Worm (Caenorhabditis elegans): ENCODE data around the gene trxr-2.
A peak's percentile ranks its signal among the peaks of the same experiment; 100 is the strongest.

trxr-2 gene

ce11 chrIII:8873990-8874668, 39.4 kb upstream of the trxr-2 start (continued):
- TF ChIP-seq efl-1 (optimal IDR thresholded peaks at IDR 0.05) = peak; percentile 75 to 76
- peak; percentile 25 to 94 for TF ChIP-seq efl-1 (GFP tag; optimal IDR thresholded peaks at IDR 0.05 in 1 of 2)
- no peak for TF ChIP-seq ceh-8 (GFP tag; optimal IDR thresholded peaks at IDR 0.05)
- TF ChIP-seq fos-1 (tag; optimal IDR thresholded peaks at IDR 0.05) = peak; percentile 72
- TF ChIP-seq swsn-7 (tag; optimal IDR thresholded peaks at IDR 0.05) = peak; percentile 88
- peak; percentile 25 for TF ChIP-seq snpc-4 (tag; optimal IDR thresholded peaks at IDR 0.05)
- TF ChIP-seq unc-98 (GFP tag; IDR thresholded peaks at IDR 0.05) = no peak
- TF ChIP-seq nhr-47 (tag; optimal IDR thresholded peaks at IDR 0.05) = peak; percentile 85
- no peak for TF ChIP-seq sptf-1 (tag; optimal IDR thresholded peaks at IDR 0.05)
- TF ChIP-seq fkh-4 (tag; optimal IDR thresholded peaks at IDR 0.05; ENCODE audit: borderline replicate concordance) = no peak
- TF ChIP-seq hlh-17 (GFP tag; optimal IDR thresholded peaks at IDR 0.05; ENCODE audit: borderline replicate concordance) = no peak
- TF ChIP-seq dpl-1 (GFP tag; optimal IDR thresholded peaks at IDR 0.05) = peak; percentile 43 to 53 (median 51)
- TF ChIP-seq isw-1 (GFP tag; IDR thresholded peaks at IDR 0.05) = peak; percentile 62
- TF ChIP-seq nhr-20 (tag; optimal IDR thresholded peaks at IDR 0.05) = peak; percentile 79
- peak; percentile 84 for TF ChIP-seq tbx-2 (tag; optimal IDR thresholded peaks at IDR 0.05)
- no peak for TF ChIP-seq sup-37 (GFP tag; optimal IDR thresholded peaks at IDR 0.05)
- TF ChIP-seq aly-2 (tag; optimal IDR thresholded peaks at IDR 0.05) = peak; percentile 28
- peak; percentile 72 for TF ChIP-seq mef-2 (tag; optimal IDR thresholded peaks at IDR 0.05)
- no peak for TF ChIP-seq hlh-4 (tag; optimal IDR thresholded peaks at IDR 0.05)
- TF ChIP-seq mep-1 (tag; optimal IDR thresholded peaks at IDR 0.05) = peak; percentile 57
- no peak for TF ChIP-seq pax-3 (tag; optimal IDR thresholded peaks at IDR 0.05)
- TF ChIP-seq jun-1 (tag; optimal IDR thresholded peaks at IDR 0.05) = peak; percentile 66
- TF ChIP-seq irx-1 (tag; optimal IDR thresholded peaks at IDR 0.05) = peak; percentile 54
- no peak for TF ChIP-seq ceh-88 (GFP tag; IDR thresholded peaks at IDR 0.05)
- TF ChIP-seq C34B4.2 (tag; optimal IDR thresholded peaks at IDR 0.05) = peak; percentile 59
- TF ChIP-seq lsy-2 (tag; optimal IDR thresholded peaks at IDR 0.05) = peak; percentile 74 to 88
- TF ChIP-seq elt-3 (tag; optimal IDR thresholded peaks at IDR 0.05) = no peak
- peak in 1 of 2 experiments; percentile 35 for TF ChIP-seq mdl-1 (tag; optimal IDR thresholded peaks at IDR 0.05)
- TF ChIP-seq fkh-8 (tag; optimal IDR thresholded peaks at IDR 0.05) = peak; percentile 81
- TF ChIP-seq nhr-85 (tag) = peak; percentile 80
- TF ChIP-seq lin-14 (GFP tag; optimal IDR thresholded peaks at IDR 0.05) = peak; percentile 97
- peak; percentile 64 for TF ChIP-seq ztf-4 (tag; optimal IDR thresholded peaks at IDR 0.05)
- TF ChIP-seq nhr-76 (tag; optimal IDR thresholded peaks at IDR 0.05) = no peak
- peak; percentile 78 for TF ChIP-seq nhr-19 (GFP tag; conservative IDR thresholded peaks at IDR 0.05)
- TF ChIP-seq ama-1 (optimal IDR thresholded peaks at IDR 0.05) = peak; percentile 71
- peak; percentile 71 to 84 (median 74) for TF ChIP-seq ceh-82 (tag; optimal IDR thresholded peaks at IDR 0.05)
- TF ChIP-seq grh-1 (GFP tag; IDR thresholded peaks at IDR 0.05) = no peak
- no peak for TF ChIP-seq aha-1 (tag; optimal IDR thresholded peaks at IDR 0.05)
- TF ChIP-seq lin-15B (tag; optimal IDR thresholded peaks at IDR 0.05) = no peak
- no peak for TF ChIP-seq pag-3 (tag; optimal IDR thresholded peaks at IDR 0.05; ENCODE audit: borderline replicate concordance, insufficient read depth)
- TF ChIP-seq ets-5 (GFP tag; IDR thresholded peaks at IDR 0.05) = no peak
- TF ChIP-seq lin-13 (GFP tag; optimal IDR thresholded peaks at IDR 0.05) = no peak
- TF ChIP-seq Y116A8C.19 (tag; optimal IDR thresholded peaks at IDR 0.05; ENCODE audit: borderline replicate concordance) = no peak
- no peak for TF ChIP-seq nhr-77 (tag; optimal IDR thresholded peaks at IDR 0.05)
- TF ChIP-seq ceh-63 (GFP tag; optimal IDR thresholded peaks at IDR 0.05) = no peak
